Fruit fly (Drosophila melanogaster) whole organism, embryonic: Measurements from ENCODE around the gene CG31064.

Experiments
- Aef1 ChIP-seq: fragments of 200-800 bp; sonication (Bioruptor generic); IDR thresholded peaks from 3 replicates; pipeline ENCODE4 v1.3.6; 2022; ENCODE audit warnings: missing biosample characterization, missing genetic modification characterization
- CG1233 ChIP-seq: fragments of 200-800 bp; sonication (Bioruptor generic); optimal IDR thresholded peaks from 4 replicates; lab custom pipeline; 2018; ENCODE audit warnings: missing biosample characterization, mild to moderate bottlenecking, missing genetic modification characterization
- CG13287 ChIP-seq: fragments of 200-800 bp; sonication (Bioruptor generic); IDR thresholded peaks from 2 replicates; pipeline ENCODE4 v1.3.6; 2022; ENCODE audit warnings: missing biosample characterization, missing genetic modification characterization; ENCODE audit not compliant: partially characterized antibody
- CG14050 ChIP-seq: fragments of 200-800 bp; sonication (Bioruptor generic); IDR thresholded peaks from 3 replicates; pipeline ENCODE4 v1.3.6; 2022; ENCODE audit warnings: missing biosample characterization, missing genetic modification characterization
- CG15269 ChIP-seq: fragments of 200-800 bp; sonication (Bioruptor generic); optimal IDR thresholded peaks from 2 replicates; lab custom pipeline; 2018; ENCODE audit warnings: missing biosample characterization, mild to moderate bottlenecking, missing genetic modification characterization, moderate library complexity
- CG16779 ChIP-seq: fragments of 200-800 bp; sonication (Bioruptor generic); IDR thresholded peaks from 2 replicates; pipeline ENCODE4 v1.3.6; 2022; ENCODE audit warnings: missing biosample characterization, missing genetic modification characterization
- CG1832 ChIP-seq: fragments of 200-800 bp; sonication (Bioruptor generic); optimal IDR thresholded peaks from 2 replicates; lab custom pipeline; 2017; ENCODE audit warnings: missing biosample characterization, mild to moderate bottlenecking, missing genetic modification characterization, inconsistent platforms
- CG2116 ChIP-seq: fragments of 200-800 bp; sonication (Bioruptor generic); optimal IDR thresholded peaks from 3 replicates; lab custom pipeline; 2018; ENCODE audit warnings: missing biosample characterization, mild to moderate bottlenecking, missing genetic modification characterization
- CG2199 ChIP-seq: fragments of 200-800 bp; sonication (Bioruptor generic); IDR thresholded peaks from 3 replicates; pipeline ENCODE4 v1.3.6; 2022; ENCODE audit warnings: missing biosample characterization, missing genetic modification characterization
- CG4360 ChIP-seq: fragments of 200-800 bp; sonication (Bioruptor generic); IDR thresholded peaks from 2 replicates; pipeline ENCODE4 v1.3.6; 2022; ENCODE audit warnings: missing biosample characterization, missing genetic modification characterization
- CG4617 ChIP-seq: fragments of 200-800 bp; sonication (Bioruptor generic); optimal IDR thresholded peaks from 3 replicates; lab custom pipeline; 2016; ENCODE audit warnings: missing biosample characterization, missing genetic modification characterization, borderline replicate concordance
- CG4820 ChIP-seq: fragments of 200-800 bp; sonication (Bioruptor generic); optimal IDR thresholded peaks from 3 replicates; lab custom pipeline; 2016; ENCODE audit warnings: missing biosample characterization, missing genetic modification characterization
- CG7372 ChIP-seq: fragments of 200-800 bp; sonication (Bioruptor generic); IDR thresholded peaks from 2 replicates; pipeline ENCODE4 v1.3.6; 2022; ENCODE audit warnings: missing biosample characterization, missing genetic modification characterization
- CG8089 ChIP-seq: fragments of 200-800 bp; sonication (Bioruptor generic); optimal IDR thresholded peaks from 3 replicates; lab custom pipeline; 2016; ENCODE audit warnings: missing biosample characterization, missing genetic modification characterization
- CG8924 ChIP-seq: fragments of 200-800 bp; optimal IDR thresholded peaks from 3 replicates; lab custom pipeline; 2019; ENCODE audit warnings: missing biosample characterization, mild to moderate bottlenecking, missing genetic modification characterization, moderate library complexity
- Drgx ChIP-seq: fragments of 200-800 bp; sonication (Bioruptor generic); IDR thresholded peaks from 2 replicates; pipeline ENCODE4 v1.3.6; 2022; ENCODE audit warnings: missing biosample characterization, missing genetic modification characterization
- Fer3 ChIP-seq: fragments of 200-800 bp; sonication (Bioruptor generic); optimal IDR thresholded peaks from 2 replicates; lab custom pipeline; 2018; ENCODE audit warnings: missing biosample characterization, mild to moderate bottlenecking, missing genetic modification characterization, moderate library complexity
- H2.0 ChIP-seq: fragments of 200-800 bp; sonication (Bioruptor generic); IDR thresholded peaks from 2 replicates; pipeline ENCODE4 v1.3.6; 2022; ENCODE audit warnings: missing biosample characterization, missing genetic modification characterization
- Hey ChIP-seq: fragments of 200-800 bp; sonication (Bioruptor generic); optimal IDR thresholded peaks from 3 replicates; lab custom pipeline; 2018; ENCODE audit warnings: missing biosample characterization, mild to moderate bottlenecking, missing genetic modification characterization
- HmgZ ChIP-seq: fragments of 200-800 bp; sonication (Bioruptor generic); optimal IDR thresholded peaks from 2 replicates; lab custom pipeline; 2018; ENCODE audit warnings: missing biosample characterization, mild to moderate bottlenecking, missing genetic modification characterization
- Hsf ChIP-seq: fragments of 200-800 bp; sonication (Bioruptor generic); optimal IDR thresholded peaks from 3 replicates; lab custom pipeline; 2016; ENCODE audit warnings: missing biosample characterization, missing genetic modification characterization
- Jarid2 ChIP-seq: fragments of 200-800 bp; sonication (Bioruptor generic); optimal IDR thresholded peaks from 3 replicates; lab custom pipeline; 2017; ENCODE audit warnings: mild to moderate bottlenecking, missing biosample characterization, missing genetic modification reagents, missing genetic modification characterization
- Med ChIP-seq: fragments of 200-800 bp; sonication (Bioruptor generic); peaks from one replicate; lab custom pipeline; 2016; ENCODE audit warnings: missing biosample characterization, missing genetic modification characterization, mild to moderate bottlenecking, inconsistent platforms, moderate library complexity
- Opbp ChIP-seq: fragments of 200-800 bp; sonication (Bioruptor generic); IDR thresholded peaks from 3 replicates; pipeline ENCODE4 v1.3.6; 2022; ENCODE audit warnings: missing biosample characterization, missing genetic modification characterization; ENCODE audit not compliant: partially characterized antibody
- Optix ChIP-seq: fragments of 200-800 bp; sonication (Bioruptor generic); IDR thresholded peaks from 3 replicates; pipeline ENCODE4 v1.3.6; 2022; ENCODE audit warnings: missing biosample characterization, missing genetic modification characterization
- Poxn ChIP-seq: fragments of 200-800 bp; sonication (Bioruptor generic); IDR thresholded peaks from 2 replicates; pipeline ENCODE4 v1.3.6; 2022; ENCODE audit warnings: missing biosample characterization, missing genetic modification characterization
- Sry-β ChIP-seq: fragments of 200-800 bp; sonication (Bioruptor generic); optimal IDR thresholded peaks from 2 replicates; lab custom pipeline; 2018; ENCODE audit warnings: missing biosample characterization, mild to moderate bottlenecking, missing genetic modification characterization, moderate library complexity
- amos ChIP-seq: fragments of 200-800 bp; sonication (Bioruptor generic); IDR thresholded peaks from 2 replicates; pipeline ENCODE4 v1.3.6; 2022; ENCODE audit warnings: missing biosample characterization, missing genetic modification characterization; ENCODE audit not compliant: partially characterized antibody
- aop ChIP-seq: fragments of 200-800 bp; sonication (Bioruptor generic); IDR thresholded peaks from 2 replicates; pipeline ENCODE4 v1.3.6; 2022; ENCODE audit warnings: missing biosample characterization, missing genetic modification characterization
- cg ChIP-seq: fragments of 200-800 bp; sonication (Bioruptor generic); optimal IDR thresholded peaks from 3 replicates; lab custom pipeline; 2019; ENCODE audit warnings: missing biosample characterization, mild to moderate bottlenecking, missing genetic modification characterization, moderate library complexity
- croc ChIP-seq: fragments of 200-800 bp; sonication (Bioruptor generic); conservative IDR thresholded peaks from 3 replicates; pipeline ENCODE4 v1.3.6; 2022; ENCODE audit warnings: missing biosample characterization, missing genetic modification characterization
- disco-r ChIP-seq: fragments of 200-800 bp; sonication (Bioruptor generic); optimal IDR thresholded peaks from 2 replicates; lab custom pipeline; 2016; ENCODE audit warnings: missing biosample characterization, missing genetic modification characterization
- ems ChIP-seq: fragments of 200-800 bp; sonication (Bioruptor generic); optimal IDR thresholded peaks from 3 replicates; lab custom pipeline; 2016; ENCODE audit warnings: missing biosample characterization, missing genetic modification characterization
- ewg ChIP-seq: fragments of 200-800 bp; sonication (Bioruptor generic); optimal IDR thresholded peaks from 3 replicates; lab custom pipeline; 2017; ENCODE audit warnings: mild to moderate bottlenecking, missing biosample characterization, missing genetic modification reagents, missing genetic modification characterization
- eyg ChIP-seq: fragments of 200-800 bp; sonication (Bioruptor generic); optimal IDR thresholded peaks from 3 replicates; lab custom pipeline; 2016; ENCODE audit warnings: missing biosample characterization, missing genetic modification characterization
- fd96Cb ChIP-seq: fragments of 200-800 bp; sonication (Bioruptor generic); optimal IDR thresholded peaks from 2 replicates; lab custom pipeline; 2018; ENCODE audit warnings: missing biosample characterization, mild to moderate bottlenecking, missing genetic modification characterization, moderate library complexity
- h ChIP-seq: fragments of >200 bp; optimal IDR thresholded peaks from 2 replicates; lab custom pipeline; 2017
- hkb ChIP-seq, 2 experiments: fragments of 200-800 bp in 1 of 2; fragments of >200 bp in 1 of 2; sonication (Bioruptor generic) in 1 of 2; IDR thresholded peaks in 1 of 2; optimal IDR thresholded peaks in 1 of 2; 2 replicates each; pipeline versions ENCODE4 v1.3.6 to Lab custom; 2017 to 2022; ENCODE audit warnings: missing biosample characterization in 1 of 2, missing genetic modification characterization in 1 of 2
- ind ChIP-seq: fragments of 200-800 bp; sonication (Bioruptor generic); optimal IDR thresholded peaks from 3 replicates; lab custom pipeline; 2016; ENCODE audit warnings: missing biosample characterization, missing genetic modification characterization
- mam ChIP-seq: fragments of 200-800 bp; sonication (Bioruptor generic); optimal IDR thresholded peaks from 3 replicates; lab custom pipeline; 2016; ENCODE audit warnings: missing biosample characterization, missing genetic modification characterization
- oc ChIP-seq: fragments of 200-800 bp; sonication (Bioruptor generic); optimal IDR thresholded peaks from 2 replicates; lab custom pipeline; 2018; ENCODE audit warnings: missing biosample characterization, mild to moderate bottlenecking, missing genetic modification characterization, moderate library complexity
- otp ChIP-seq: fragments of 200-800 bp; sonication (Bioruptor generic); IDR thresholded peaks from 3 replicates; pipeline ENCODE4, ENCODE4 v1.3.6; 2022; ENCODE audit warnings: missing biosample characterization, missing genetic modification characterization
- pb ChIP-seq: fragments of 200-800 bp; sonication (Bioruptor generic); optimal IDR thresholded peaks from 3 replicates; lab custom pipeline; 2016; ENCODE audit warnings: missing biosample characterization, missing genetic modification characterization
- pros ChIP-seq: fragments of 200-800 bp; sonication (Bioruptor generic); optimal IDR thresholded peaks from 3 replicates; lab custom pipeline; 2019; ENCODE audit warnings: missing biosample characterization, mild to moderate bottlenecking, missing genetic modification characterization, moderate library complexity
- ro ChIP-seq: fragments of 200-800 bp; sonication (Bioruptor generic); IDR thresholded peaks from 2 replicates; pipeline ENCODE4 v1.3.6; 2022; ENCODE audit warnings: missing biosample characterization, missing genetic modification characterization
- ttk ChIP-seq: fragments of 200-800 bp; sonication (Bioruptor generic); IDR thresholded peaks from 2 replicates; pipeline ENCODE4 v2.1.2; 2022; ENCODE audit warnings: missing biosample characterization, missing genetic modification characterization
- tx ChIP-seq: fragments of 200-800 bp; sonication (Bioruptor generic); optimal IDR thresholded peaks from 2 replicates; lab custom pipeline; 2016; ENCODE audit warnings: missing biosample characterization, missing genetic modification characterization
- wor ChIP-seq: fragments of 200-800 bp; sonication (Bioruptor generic); IDR thresholded peaks from 2 replicates; pipeline ENCODE4 v1.3.6; 2022; ENCODE audit warnings: missing biosample characterization, missing genetic modification characterization
- zfh2 ChIP-seq: fragments of 200-800 bp; sonication (Bioruptor generic); optimal IDR thresholded peaks from 2 replicates; lab custom pipeline; 2016; ENCODE audit warnings: missing biosample characterization, missing genetic modification characterization

CG31064 gene

DNA sequence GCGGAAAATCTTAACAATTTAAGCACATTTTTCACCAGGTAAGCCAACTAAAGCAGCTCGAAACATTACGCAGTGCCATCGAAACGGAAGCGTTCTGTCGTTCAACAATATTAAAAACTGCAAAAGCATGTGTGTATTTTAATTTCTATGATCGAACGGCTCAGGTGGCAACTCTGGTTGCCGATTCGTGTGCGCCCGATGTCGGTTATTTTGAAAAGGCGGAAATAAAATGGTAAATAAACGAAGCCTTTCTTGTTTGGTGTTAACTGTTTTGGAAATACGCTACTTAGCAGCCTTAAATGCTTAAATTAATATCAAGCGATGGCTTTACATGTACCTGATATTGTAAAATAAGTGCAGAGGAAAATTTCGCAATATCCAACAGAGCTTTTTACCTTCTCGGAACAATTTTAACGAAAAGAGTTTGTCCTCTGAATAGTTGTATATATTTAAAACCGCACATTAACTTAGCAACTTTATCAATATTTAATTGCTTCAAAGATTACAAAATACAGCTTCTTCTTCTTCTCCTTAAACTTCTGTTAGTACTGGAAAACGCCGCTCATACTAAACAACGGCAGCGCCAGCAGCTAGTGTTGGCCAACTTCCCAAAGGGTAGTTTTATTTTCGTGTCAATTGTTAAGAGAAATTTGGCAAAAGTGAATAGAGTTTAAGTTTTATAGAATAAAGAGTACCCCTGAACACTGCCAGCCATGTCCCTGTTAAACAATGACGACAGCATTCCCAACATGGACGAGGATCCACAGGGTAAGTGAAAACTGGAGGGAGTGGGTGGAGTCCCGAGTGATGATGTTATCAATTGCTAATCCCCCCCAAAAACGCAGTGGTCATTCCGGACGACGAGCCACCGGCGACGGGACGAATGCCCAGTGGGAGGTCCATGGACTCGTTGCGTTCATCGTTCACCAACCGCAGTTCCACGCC is 34.5 kb upstream of the CG31064 start, which contains the start of gene CG5934 (continued):
- no peak for TF ChIP-seq Poxn (GFP tag; lab: Robert Waterston, UW)
- TF ChIP-seq pros, result no peak
- peak; percentile 4 for TF ChIP-seq CG8924 (tag; lab: Kevin White, UChicago)
- TF ChIP-seq eyg (GFP tag; lab: Kevin White, UChicago), result no peak
- TF ChIP-seq CG7372 (GFP tag; lab: Robert Waterston, UW), result no peak
- peak; percentile 11 for TF ChIP-seq cg (GFP tag; lab: Kevin White, UChicago)
- TF ChIP-seq zfh2 (GFP tag; lab: Kevin White, UChicago), result peak; percentile 67
- peak; percentile 42 for TF ChIP-seq ind (GFP tag; lab: Kevin White, UChicago)
- TF ChIP-seq aop, result no peak
- TF ChIP-seq Hsf (GFP tag; lab: Kevin White, UChicago), result peak; percentile 29
- TF ChIP-seq tx, result peak; percentile 2
- no peak for TF ChIP-seq pb (GFP tag; lab: Kevin White, UChicago)
- TF ChIP-seq Hey (tag; lab: Kevin White, UChicago), result no peak
- TF ChIP-seq Aef1 (GFP tag; lab: Robert Waterston, UW), result peak; percentile 27; the same call in 1 of the 3 replicates
- peak; percentile 27 for TF ChIP-seq HmgZ
- peak; percentile 54; the same call in 1 of the 3 replicates for TF ChIP-seq Opbp (GFP tag; lab: Robert Waterston, UW)
- TF ChIP-seq mam (GFP tag; lab: Kevin White, UChicago), result peak; percentile 68
- no peak for TF ChIP-seq H2.0
- peak; percentile 1 for TF ChIP-seq ewg
- TF ChIP-seq Fer3 (tag; lab: Kevin White, UChicago), result no peak
- no peak for TF ChIP-seq h (lab: Kevin White, UChicago)
- TF ChIP-seq ro (GFP tag; lab: Robert Waterston, UW), result no peak
- TF ChIP-seq CG2199, result no peak
- no peak for TF ChIP-seq CG4360 (GFP tag; lab: Robert Waterston, UW)
- TF ChIP-seq fd96Cb (tag; lab: Kevin White, UChicago), result no peak
- TF ChIP-seq CG4617 (GFP tag; lab: Kevin White, UChicago), result peak; percentile 66
- TF ChIP-seq Jarid2 (GFP tag; lab: Kevin White, UChicago), result no peak
- no peak for TF ChIP-seq CG14050 (GFP tag; lab: Robert Waterston, UW)
- peak; percentile 88 for TF ChIP-seq Med (GFP tag; lab: Kevin White, UChicago)
- TF ChIP-seq ttk (GFP tag; lab: Robert Waterston, UW), result peak; percentile 48; the same call in 1 of the 2 replicates
- peak; percentile 56 for TF ChIP-seq CG2116
- no peak for TF ChIP-seq CG16779 (GFP tag; lab: Robert Waterston, UW)
- no peak for TF ChIP-seq croc (GFP tag; lab: Robert Waterston, UW)
- no peak for TF ChIP-seq CG4820 (GFP tag; lab: Kevin White, UChicago)
- no peak for TF ChIP-seq Optix
- TF ChIP-seq CG8089 (GFP tag; lab: Kevin White, UChicago), result peak; percentile 9
- TF ChIP-seq CG15269 (tag; lab: Kevin White, UChicago), result no peak
- no peak for TF ChIP-seq oc
- peak; percentile 25; the same call in 1 of the 2 replicates for TF ChIP-seq amos (GFP tag; lab: Robert Waterston, UW)
- TF ChIP-seq wor (GFP tag; lab: Robert Waterston, UW), result no peak
- no peak for TF ChIP-seq CG1832 (GFP tag; lab: Kevin White, UChicago)
- TF ChIP-seq CG1233 (GFP tag; lab: Kevin White, UChicago), result no peak
- peak; percentile 24 for TF ChIP-seq CG13287 (GFP tag; lab: Robert Waterston, UW)
- no peak for TF ChIP-seq Drgx (GFP tag; lab: Robert Waterston, UW)
- no peak for TF ChIP-seq hkb (optimal IDR thresholded peaks at IDR 0.05; lab: Kevin White, UChicago)
- TF ChIP-seq hkb (GFP tag; IDR thresholded peaks at IDR 0.05; lab: Robert Waterston, UW), result no peak
- no peak for TF ChIP-seq disco-r (GFP tag; lab: Kevin White, UChicago)
- no peak for TF ChIP-seq otp (GFP tag; lab: Robert Waterston, UW)
- no peak for TF ChIP-seq Sry-β (GFP tag; lab: Kevin White, UChicago)
- peak; percentile 57 for TF ChIP-seq ems
